Fruit fly (Drosophila melanogaster): ENCODE data around the gene CG15458.

CG15458 gene

dm6 chrX:20389633-20390032 lies 24.4 kb downstream of the CG15458 start:
- TF ChIP-seq aop (GFP tag; IDR thresholded peaks at IDR 0.05) (no peak), vnd (GFP tag; IDR thresholded peaks at IDR 0.05; ENCODE audit: partially characterized antibody) (peak; percentile 58; the same call in 2 of the 3 replicates), CG11560 (tag; IDR thresholded peaks at IDR 0.05) (peak; percentile 95), ci (GFP tag; IDR thresholded peaks at IDR 0.05) (no peak), Sry-β (GFP tag; optimal IDR thresholded peaks at IDR 0.05) (peak; percentile 75), Dref (GFP tag; IDR thresholded peaks at IDR 0.05) (peak; percentile 63), CG4707 (GFP tag; optimal IDR thresholded peaks at IDR 0.05) (no peak), tna (GFP tag; IDR thresholded peaks at IDR 0.05; ENCODE audit: partially characterized antibody) (peak; percentile 44; the same call in 1 of the 2 replicates), hb (GFP tag; IDR thresholded peaks at IDR 0.05; ENCODE audit: partially characterized antibody) (peak; percentile 77), BEAF-32 (GFP tag; optimal IDR thresholded peaks at IDR 0.05) (peak; percentile 26), Doc2 (GFP tag; IDR thresholded peaks at IDR 0.05) (no peak), Dp (GFP tag; optimal IDR thresholded peaks at IDR 0.05) (peak; percentile 66), sug (tag; optimal IDR thresholded peaks at IDR 0.05) (no peak), CG14441 (GFP tag; IDR thresholded peaks at IDR 0.05) (no peak), sens (GFP tag) (peak; percentile 11), Bgb (GFP tag; IDR thresholded peaks at IDR 0.05; ENCODE audit: partially characterized antibody) (peak; percentile 30; the same call in 1 of the 2 replicates), knrl (GFP tag; IDR thresholded peaks at IDR 0.05; ENCODE audit: partially characterized antibody) (peak; percentile 36; the same call in 1 of the 3 replicates), bbx (GFP tag; IDR thresholded peaks at IDR 0.05; ENCODE audit: partially characterized antibody) (peak; percentile 33), zen (tag; optimal IDR thresholded peaks at IDR 0.05) (peak; percentile 2), fru (optimal IDR thresholded peaks at IDR 0.05) (no peak), CG14860 (GFP tag; IDR thresholded peaks at IDR 0.05; ENCODE audit: partially characterized antibody) (peak; percentile 73), Scr (GFP tag; IDR thresholded peaks at IDR 0.05; ENCODE audit: partially characterized antibody) (peak; percentile 48), row (GFP tag; IDR thresholded peaks at IDR 0.05) (peak; percentile 31; the same call in 1 of the 3 replicates), E2f2 (GFP tag; IDR thresholded peaks at IDR 0.05) (peak; percentile 78), ttk (GFP tag; IDR thresholded peaks at IDR 0.05) (no peak), CG18011 (GFP tag; optimal IDR thresholded peaks at IDR 0.05) (peak; percentile 95), BtbVII (GFP tag; optimal IDR thresholded peaks at IDR 0.05) (no peak), HLH4C (GFP tag; IDR thresholded peaks at IDR 0.05; ENCODE audit: partially characterized antibody) (peak; percentile 80), pzg (GFP tag; optimal IDR thresholded peaks at IDR 0.05) (peak; percentile 21), lab (GFP tag; optimal IDR thresholded peaks at IDR 0.05) (no peak), D19B (GFP tag; optimal IDR thresholded peaks at IDR 0.05) (peak; percentile 16), CG13287 (GFP tag; IDR thresholded peaks at IDR 0.05; ENCODE audit: partially characterized antibody) (peak; percentile 22; the same call in 1 of the 2 replicates), nerfin-2 (GFP tag; IDR thresholded peaks at IDR 0.05; ENCODE audit: partially characterized antibody) (peak; percentile 45; the same call in 1 of the 2 replicates), CG7963 (GFP tag; IDR thresholded peaks at IDR 0.05; ENCODE audit: partially characterized antibody) (0 out of 3 replicates have a peak, but pooled peaks have one; percentile 42), mld (GFP tag; IDR thresholded peaks at IDR 0.05; ENCODE audit: partially characterized antibody) (0 out of 3 replicates have a peak, but pooled peaks have one; percentile 45), CG4854 (GFP tag; optimal IDR thresholded peaks at IDR 0.05) (no peak), B-H2 (GFP tag; optimal IDR thresholded peaks at IDR 0.05) (no peak), amos (GFP tag; IDR thresholded peaks at IDR 0.05; ENCODE audit: partially characterized antibody) (0 out of 2 replicates have a peak, but pooled peaks have one; percentile 41), CG42726 (GFP tag; IDR thresholded peaks at IDR 0.05; ENCODE audit: partially characterized antibody) (no peak), GATAe (GFP tag; conservative IDR thresholded peaks at IDR 0.05) (no peak), stwl (tag; optimal IDR thresholded peaks at IDR 0.05) (peak; percentile 32), Dll (GFP tag; IDR thresholded peaks at IDR 0.05; ENCODE audit: partially characterized antibody) (peak; percentile 30; the same call in 1 of the 4 replicates), CG16813 (GFP tag; IDR thresholded peaks at IDR 0.05; ENCODE audit: partially characterized antibody) (peak; percentile 78)

Data from whole organism, embryonic.